Worm (Caenorhabditis elegans) whole organism, L4 larva: Measurements from ENCODE around the gene srm-5.

ENCODE experiments used
- D1046.2 ChIP-seq: fragments of 200-800 bp; sonication (Bioruptor generic); IDR thresholded peaks from 2 replicates; pipeline ENCODE4 v1.3.6; 2022; ENCODE audit warnings: missing genetic modification characterization, missing compliant biosample characterization
- F44E2.7 ChIP-seq: fragments of 200-800 bp; sonication (Bioruptor generic); IDR thresholded peaks from 2 replicates; pipeline ENCODE4 v2.1.2; 2022; ENCODE audit warnings: missing genetic modification characterization, missing compliant biosample characterization
- F49E8.2 ChIP-seq: sonication (generic microtip); optimal IDR thresholded peaks from 2 replicates; lab custom pipeline; 2016; ENCODE audit warnings: missing compliant biosample characterization, mild to moderate bottlenecking, missing genetic modification characterization, borderline replicate concordance
- R02D3.7 ChIP-seq: fragments of 150-350 bp; sonication (generic microtip); optimal IDR thresholded peaks from 3 replicates; lab custom pipeline; 2014; ENCODE audit warnings: missing biosample characterization, missing genetic modification characterization
- T20F7.1 ChIP-seq: fragments of 200-800 bp; sonication (Bioruptor generic); optimal IDR thresholded peaks from 2 replicates; lab custom pipeline; 2018; ENCODE audit warnings: mild to moderate bottlenecking, missing genetic modification characterization, missing compliant biosample characterization
- Y48G9A.11 ChIP-seq: fragments of 200-800 bp; sonication (Bioruptor generic); IDR thresholded peaks from 2 replicates; pipeline ENCODE4 v1.3.6; 2022; ENCODE audit warnings: missing genetic modification reagents, missing genetic modification characterization, missing compliant biosample characterization
- Y5F2A.4 ChIP-seq: fragments of 200-800 bp; sonication (Bioruptor generic); optimal IDR thresholded peaks from 2 replicates; lab custom pipeline; 2018; ENCODE audit warnings: mild to moderate bottlenecking, missing genetic modification characterization, missing compliant biosample characterization
- ZK337.2 ChIP-seq: fragments of 200-800 bp; sonication (Bioruptor generic); IDR thresholded peaks from 2 replicates; pipeline ENCODE4 v1.3.6; 2022; ENCODE audit warnings: missing genetic modification reagents, missing genetic modification characterization, missing compliant biosample characterization
- aly-2 ChIP-seq: sonication (generic microtip); optimal IDR thresholded peaks from 2 replicates; lab custom pipeline; 2018; ENCODE audit warnings: missing biosample characterization, missing genetic modification characterization
- ceh-20 ChIP-seq: fragments of 200-800 bp; sonication (Bioruptor generic); IDR thresholded peaks from 2 replicates; pipeline ENCODE4 v1.3.6; 2022; ENCODE audit warnings: missing genetic modification reagents, missing genetic modification characterization, missing compliant biosample characterization
- ceh-44 ChIP-seq: fragments of 200-800 bp; sonication (Bioruptor generic); IDR thresholded peaks from 2 replicates; pipeline ENCODE4 v1.3.6; 2022; ENCODE audit warnings: missing genetic modification reagents, missing genetic modification characterization, missing compliant biosample characterization
- ceh-62 ChIP-seq: sonication (generic microtip); optimal IDR thresholded peaks from 2 replicates; lab custom pipeline; 2017; ENCODE audit warnings: missing biosample characterization, missing genetic modification characterization
- ceh-82 ChIP-seq: sonication (generic microtip); optimal IDR thresholded peaks from 2 replicates; lab custom pipeline; 2017; ENCODE audit warnings: missing biosample characterization, missing genetic modification characterization
- ces-1 ChIP-seq: fragments of 150-350 bp; sonication (generic microtip); optimal IDR thresholded peaks from 4 replicates; lab custom pipeline; 2014; ENCODE audit warnings: missing biosample characterization, missing genetic modification reagents, missing genetic modification characterization
- cey-2 ChIP-seq: sonication (generic microtip); optimal IDR thresholded peaks from 3 replicates; lab custom pipeline; 2017; ENCODE audit warnings: missing genetic modification characterization, mild to moderate bottlenecking, missing compliant biosample characterization, antibody characterized with exemption, borderline replicate concordance; ENCODE audit not compliant: insufficient read depth
- daf-19 ChIP-seq: fragments of 200-800 bp; sonication (Bioruptor generic); conservative IDR thresholded peaks from 2 replicates; pipeline ENCODE4 v1.3.6; 2022; ENCODE audit warnings: missing genetic modification characterization, missing compliant biosample characterization
- dmd-6 ChIP-seq: fragments of 200-800 bp; sonication (Bioruptor generic); IDR thresholded peaks from 2 replicates; pipeline ENCODE4 v1.3.6; 2022; ENCODE audit warnings: missing genetic modification reagents, missing genetic modification characterization, missing compliant biosample characterization
- dmd-8 ChIP-seq: fragments of 200-800 bp; sonication (Bioruptor generic); IDR thresholded peaks from 2 replicates; pipeline ENCODE4 v1.3.6; 2022; ENCODE audit warnings: missing genetic modification characterization, missing compliant biosample characterization
- dmd-9 ChIP-seq: fragments of 200-800 bp; sonication (Bioruptor generic); IDR thresholded peaks from 2 replicates; pipeline ENCODE4 v1.3.6; 2022; ENCODE audit warnings: missing genetic modification reagents, missing genetic modification characterization, missing compliant biosample characterization
- dve-1 ChIP-seq: sonication (generic microtip); optimal IDR thresholded peaks from 2 replicates; lab custom pipeline; 2017; ENCODE audit warnings: antibody characterized with exemption, mild to moderate bottlenecking, missing genetic modification characterization, missing compliant biosample characterization; ENCODE audit not compliant: insufficient read depth
- egl-27 ChIP-seq: sonication (generic microtip); optimal IDR thresholded peaks from 3 replicates; lab custom pipeline; 2017; ENCODE audit warnings: missing biosample characterization, missing genetic modification reagents, missing genetic modification characterization
- fkh-10 ChIP-seq: fragments of 150-350 bp; optimal IDR thresholded peaks from 2 replicates; lab custom pipeline; 2014; ENCODE audit warnings: missing biosample characterization, missing genetic modification reagents, missing genetic modification characterization
- fos-1 ChIP-seq: fragments of 150-350 bp; optimal IDR thresholded peaks from 2 replicates; lab custom pipeline; 2014; ENCODE audit warnings: missing biosample characterization, missing genetic modification characterization
- jun-1 ChIP-seq: fragments of 150-350 bp; optimal IDR thresholded peaks from 2 replicates; lab custom pipeline; 2014; ENCODE audit warnings: missing biosample characterization, missing genetic modification reagents, missing genetic modification characterization
- lim-7 ChIP-seq: fragments of 200-800 bp; sonication (Bioruptor generic); IDR thresholded peaks from 2 replicates; pipeline ENCODE4 v1.3.6; 2022; ENCODE audit warnings: missing genetic modification characterization, missing compliant biosample characterization
- lin-1 ChIP-seq: fragments of 200-800 bp; sonication (Bioruptor generic); IDR thresholded peaks from 2 replicates; pipeline ENCODE4 v1.3.6; 2022; ENCODE audit warnings: missing genetic modification reagents, missing genetic modification characterization, missing compliant biosample characterization
- lin-13 ChIP-seq: fragments of 150-350 bp; optimal IDR thresholded peaks from 2 replicates; lab custom pipeline; 2014; ENCODE audit warnings: missing biosample characterization, missing genetic modification reagents, missing genetic modification characterization
- lin-29 ChIP-seq: fragments of 200-800 bp; sonication (Bioruptor generic); IDR thresholded peaks from 2 replicates; pipeline ENCODE4 v1.3.6; 2022; ENCODE audit warnings: missing genetic modification reagents, missing genetic modification characterization, missing compliant biosample characterization
- lin-38 ChIP-seq: fragments of 200-800 bp; sonication (Bioruptor generic); IDR thresholded peaks from 2 replicates; pipeline ENCODE4 v1.3.6; 2022; ENCODE audit warnings: missing genetic modification reagents, missing genetic modification characterization, missing compliant biosample characterization
- lin-39 ChIP-seq: fragments of 150-350 bp; optimal IDR thresholded peaks from 2 replicates; lab custom pipeline; 2014; ENCODE audit warnings: missing biosample characterization, missing genetic modification reagents, missing genetic modification characterization
- lir-3 ChIP-seq: sonication (generic microtip); optimal IDR thresholded peaks from 2 replicates; lab custom pipeline; 2016; ENCODE audit warnings: mild to moderate bottlenecking, missing genetic modification characterization, missing compliant biosample characterization
- mdl-1 ChIP-seq, 2 experiments: fragments of 150-350 bp in 1 of 2; sonication (generic microtip) in 1 of 2; optimal IDR thresholded peaks; 2 replicates each; lab custom pipeline; 2014 to 2017; ENCODE audit warnings: missing biosample characterization in 2 of 2, missing genetic modification characterization in 2 of 2
- mep-1 ChIP-seq: fragments of 150-350 bp; sonication (generic microtip); optimal IDR thresholded peaks from 3 replicates; lab custom pipeline; 2014; ENCODE audit warnings: missing biosample characterization, missing genetic modification characterization
- mes-2 ChIP-seq: sonication (generic microtip); optimal IDR thresholded peaks from 2 replicates; lab custom pipeline; 2016; ENCODE audit warnings: missing genotype, mild to moderate bottlenecking, missing genetic modification characterization, missing compliant biosample characterization; ENCODE audit not compliant: poor library complexity, severe bottlenecking
- nhr-10 ChIP-seq: fragments of 150-350 bp; optimal IDR thresholded peaks from 2 replicates; lab custom pipeline; 2014; ENCODE audit warnings: missing biosample characterization, missing genetic modification characterization
- nhr-102 ChIP-seq: sonication (generic microtip); optimal IDR thresholded peaks from 2 replicates; lab custom pipeline; 2016; ENCODE audit warnings: mild to moderate bottlenecking, missing genetic modification characterization, moderate library complexity, missing compliant biosample characterization
- nhr-11 ChIP-seq: fragments of 150-350 bp; optimal IDR thresholded peaks from 2 replicates; lab custom pipeline; 2014; ENCODE audit warnings: missing biosample characterization, missing genetic modification characterization
- nhr-237 ChIP-seq: sonication (generic microtip); optimal IDR thresholded peaks from 2 replicates; lab custom pipeline; 2017; ENCODE audit warnings: missing biosample characterization, missing genetic modification characterization
- nhr-41 ChIP-seq: fragments of 200-800 bp; sonication (Bioruptor generic); IDR thresholded peaks from 2 replicates; pipeline ENCODE4 v1.3.6; 2022; ENCODE audit warnings: missing genetic modification reagents, missing genetic modification characterization, missing compliant biosample characterization
- nhr-77 ChIP-seq: fragments of 150-350 bp; optimal IDR thresholded peaks from 2 replicates; lab custom pipeline; 2014; ENCODE audit warnings: missing biosample characterization, missing genetic modification characterization
- pqm-1 ChIP-seq: sonication (generic microtip); optimal IDR thresholded peaks from 2 replicates; lab custom pipeline; 2017; ENCODE audit warnings: missing biosample characterization, missing genetic modification characterization
- skn-1 ChIP-seq: fragments of 150-350 bp; optimal IDR thresholded peaks from 2 replicates; lab custom pipeline; 2014; ENCODE audit warnings: missing biosample characterization, missing genetic modification characterization
- snpc-4 ChIP-seq: fragments of 150-350 bp; optimal IDR thresholded peaks from 2 replicates; lab custom pipeline; 2014; ENCODE audit warnings: missing biosample characterization, missing genetic modification characterization
- tag-97 ChIP-seq: fragments of 200-800 bp; sonication (Bioruptor generic); IDR thresholded peaks from 2 replicates; pipeline ENCODE4 v1.3.6; 2022; ENCODE audit warnings: missing genetic modification characterization, missing compliant biosample characterization
- tra-1 ChIP-seq: fragments of 200-800 bp; sonication (Bioruptor generic); IDR thresholded peaks from 2 replicates; pipeline ENCODE4 v1.3.6; 2022; ENCODE audit warnings: missing genetic modification reagents, missing genetic modification characterization, missing compliant biosample characterization
- unc-130 ChIP-seq: sonication (generic microtip); optimal IDR thresholded peaks from 2 replicates; lab custom pipeline; 2016; ENCODE audit warnings: missing genetic modification reagents, missing genetic modification characterization, missing compliant biosample characterization
- vab-7 ChIP-seq: fragments of 200-800 bp; sonication (Bioruptor generic); IDR thresholded peaks from 2 replicates; pipeline ENCODE4 v1.3.6; 2022; ENCODE audit warnings: missing genetic modification reagents, missing genetic modification characterization, missing compliant biosample characterization
- zag-1 ChIP-seq: fragments of 150-350 bp; optimal IDR thresholded peaks from 2 replicates; lab custom pipeline; 2014; ENCODE audit warnings: missing biosample characterization, missing genetic modification characterization
- zfp-2 ChIP-seq: sonication (generic microtip); optimal IDR thresholded peaks from 2 replicates; lab custom pipeline; 2016; ENCODE audit warnings: mild to moderate bottlenecking, missing genetic modification characterization, missing compliant biosample characterization
- zip-11 ChIP-seq: fragments of 200-800 bp; sonication (Bioruptor generic); IDR thresholded peaks from 2 replicates; pipeline ENCODE4 v1.3.6; 2022; ENCODE audit warnings: missing genetic modification characterization, missing compliant biosample characterization
- ztf-11 ChIP-seq: fragments of 150-350 bp; optimal IDR thresholded peaks from 2 replicates; lab custom pipeline; 2014; ENCODE audit warnings: missing biosample characterization, missing genetic modification characterization
- ztf-7 ChIP-seq: fragments of 150-350 bp; optimal IDR thresholded peaks from 2 replicates; lab custom pipeline; 2014; ENCODE audit warnings: missing biosample characterization, missing genetic modification characterization

The srm-5 gene

DNA sequence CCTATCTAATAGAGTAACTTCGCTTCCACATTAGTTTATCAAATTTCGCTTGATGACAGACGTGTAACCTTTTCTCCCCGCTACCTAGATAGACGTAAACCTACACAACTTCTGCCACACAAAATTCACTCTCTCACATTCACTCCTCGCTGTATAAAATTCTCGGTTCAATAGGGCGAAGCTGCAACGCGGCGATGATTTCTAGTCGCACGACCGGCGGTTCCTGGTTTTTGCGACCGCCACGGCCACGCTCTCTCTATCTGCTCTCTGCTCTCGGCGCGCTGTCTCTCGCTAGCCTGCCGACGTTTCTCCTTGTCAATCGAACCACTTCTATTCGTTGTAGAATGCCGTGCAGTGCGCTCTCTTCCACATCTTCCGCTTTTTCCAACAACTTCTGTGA is 15.9 kb downstream of the srm-5 start (continued):
- TF ChIP-seq R02D3.7 (tag; lab: Kevin White, UChicago) (no peak), skn-1 (tag; lab: Kevin White, UChicago) (no peak), lin-1 (GFP tag; lab: Robert Waterston, UW) (peak; percentile 72; the same call in 1 of the 2 replicates), lin-39 (tag; lab: Kevin White, UChicago) (no peak), nhr-10 (tag; lab: Kevin White, UChicago) (peak; percentile 59), vab-7 (GFP tag; lab: Robert Waterston, UW) (peak; percentile 70), ZK337.2 (GFP tag; lab: Robert Waterston, UW) (no peak), zip-11 (GFP tag; lab: Robert Waterston, UW) (no peak), lin-38 (GFP tag; lab: Robert Waterston, UW) (peak; percentile 92), jun-1 (tag; lab: Kevin White, UChicago) (peak; percentile 40), unc-130 (GFP tag; lab: Kevin White, UChicago) (no peak), fkh-10 (GFP tag; lab: Kevin White, UChicago) (peak; percentile 35), aly-2 (peak; percentile 20), ceh-82 (tag; lab: Kevin White, UChicago) (no peak), dmd-6 (peak; percentile 88), nhr-237 (tag; lab: Kevin White, UChicago) (no peak), Y5F2A.4 (GFP tag; lab: Kevin White, UChicago) (no peak), nhr-41 (GFP tag; lab: Robert Waterston, UW) (0 out of 2 replicates have a peak, but pooled peaks have one; percentile 40), nhr-11 (tag; lab: Kevin White, UChicago) (peak; percentile 84), ztf-11 (tag; lab: Kevin White, UChicago) (no peak), Y48G9A.11 (GFP tag; lab: Robert Waterston, UW) (no peak), pqm-1 (tag; lab: Kevin White, UChicago) (peak; percentile 81), dve-1 (peak; percentile 56), egl-27 (no peak), fos-1 (tag; lab: Kevin White, UChicago) (no peak), lin-13 (GFP tag; lab: Kevin White, UChicago) (peak; percentile 87), lim-7 (GFP tag; lab: Robert Waterston, UW) (0 out of 2 replicates have a peak, but pooled peaks have one; percentile 40), mdl-1 (tag; optimal IDR thresholded peaks at IDR 0.05; lab: Kevin White, UChicago) (peak; percentile 23 to 70), daf-19 (no peak), ceh-44 (peak; percentile 21; the same call in 1 of the 2 replicates), zag-1 (no peak), ces-1 (GFP tag; lab: Kevin White, UChicago) (peak; percentile 1), tra-1 (GFP tag; lab: Robert Waterston, UW) (peak; percentile 80), T20F7.1 (GFP tag; lab: Kevin White, UChicago) (peak; percentile 75), mep-1 (tag; lab: Kevin White, UChicago) (peak; percentile 93), lir-3 (tag; lab: Kevin White, UChicago) (no peak), nhr-77 (tag; lab: Kevin White, UChicago) (peak; percentile 87), dmd-9 (GFP tag; lab: Robert Waterston, UW) (peak; percentile 63; the same call in 1 of the 2 replicates), dmd-8 (no peak), ztf-7 (no peak), ceh-62 (no peak), lin-29 (GFP tag; lab: Robert Waterston, UW) (0 out of 2 replicates have a peak, but pooled peaks have one; percentile 24), F44E2.7 (GFP tag; lab: Robert Waterston, UW) (0 out of 2 replicates have a peak, but pooled peaks have one; percentile 31), zfp-2 (peak; percentile 15), nhr-102 (tag; lab: Kevin White, UChicago) (peak; percentile 11), snpc-4 (tag; lab: Kevin White, UChicago) (no peak), mes-2 (tag; lab: Kevin White, UChicago) (peak; percentile 84), cey-2 (tag; lab: Kevin White, UChicago) (no peak), D1046.2 (GFP tag; lab: Robert Waterston, UW) (peak; percentile 61; the same call in 1 of the 2 replicates), tag-97 (no peak), ceh-20 (peak; percentile 76; the same call in 1 of the 2 replicates), F49E8.2 (tag; lab: Kevin White, UChicago) (no peak)
